Worm (Caenorhabditis elegans) whole organism, mixed stage, embryonic: ENCODE measurements around the gene C24B5.4.

ENCODE experiments used
- M03D4.4 ChIP-seq: sonication (generic microtip); optimal IDR thresholded peaks from 2 replicates; lab custom pipeline; 2017; ENCODE audit warnings: mild to moderate bottlenecking, missing genetic modification characterization, missing compliant biosample characterization
- bed-3 ChIP-seq: fragments of 200-800 bp; sonication (Bioruptor generic); optimal IDR thresholded peaks from 3 replicates; lab custom pipeline; 2018; ENCODE audit warnings: mild to moderate bottlenecking, missing genetic modification characterization, moderate library complexity, missing compliant biosample characterization
- blmp-1 ChIP-seq: fragments of 150-350 bp; optimal IDR thresholded peaks from 2 replicates; lab custom pipeline; 2014; ENCODE audit warnings: missing biosample characterization, missing genetic modification characterization
- ceh-39 ChIP-seq: fragments of 150-350 bp; optimal IDR thresholded peaks from 2 replicates; lab custom pipeline; 2014; ENCODE audit warnings: missing biosample characterization, missing genetic modification characterization
- ceh-43 ChIP-seq: fragments of 200-800 bp; sonication (Bioruptor generic); optimal IDR thresholded peaks from 2 replicates; lab custom pipeline; 2018; ENCODE audit warnings: mild to moderate bottlenecking, missing genetic modification characterization, moderate library complexity, missing compliant biosample characterization
- ceh-83 ChIP-seq: fragments of 200-800 bp; sonication (Bioruptor generic); optimal IDR thresholded peaks from 2 replicates; lab custom pipeline; 2018; ENCODE audit warnings: mild to moderate bottlenecking, missing genetic modification characterization, missing compliant biosample characterization
- ces-1 ChIP-seq: fragments of 150-350 bp; optimal IDR thresholded peaks from 2 replicates; lab custom pipeline; 2014; ENCODE audit warnings: missing biosample characterization, missing genetic modification reagents, missing genetic modification characterization
- cnd-1 ChIP-seq: fragments of 200-800 bp; sonication (Bioruptor generic); optimal IDR thresholded peaks from 2 replicates; lab custom pipeline; 2018; ENCODE audit warnings: mild to moderate bottlenecking, missing genetic modification characterization, missing compliant biosample characterization
- drap-1 ChIP-seq: fragments of 200-800 bp; sonication (Bioruptor generic); optimal IDR thresholded peaks from 3 replicates; lab custom pipeline; 2018; ENCODE audit warnings: mild to moderate bottlenecking, missing genetic modification characterization, missing compliant biosample characterization
- elt-1 ChIP-seq: sonication (generic microtip); optimal IDR thresholded peaks from 2 replicates; lab custom pipeline; 2017; ENCODE audit warnings: missing genetic modification characterization, mild to moderate bottlenecking, missing compliant biosample characterization, antibody characterized with exemption, moderate library complexity, borderline replicate concordance; ENCODE audit not compliant: insufficient read depth
- elt-3 ChIP-seq: fragments of 150-350 bp; optimal IDR thresholded peaks from 2 replicates; lab custom pipeline; 2014; ENCODE audit warnings: missing biosample characterization, missing genetic modification characterization
- flh-1 ChIP-seq: fragments of 200-800 bp; sonication (Bioruptor generic); optimal IDR thresholded peaks from 2 replicates; lab custom pipeline; 2018; ENCODE audit warnings: mild to moderate bottlenecking, missing genetic modification characterization, moderate library complexity, missing compliant biosample characterization
- ham-2 ChIP-seq: fragments of 200-800 bp; sonication (Bioruptor generic); optimal IDR thresholded peaks from 2 replicates; lab custom pipeline; 2018; ENCODE audit warnings: mild to moderate bottlenecking, missing genetic modification characterization, missing compliant biosample characterization
- hlh-1 ChIP-seq: fragments of 150-350 bp; optimal IDR thresholded peaks from 2 replicates; lab custom pipeline; 2014; ENCODE audit warnings: missing biosample characterization, missing genetic modification reagents, missing genetic modification characterization
- lin-13 ChIP-seq: fragments of 150-350 bp; optimal IDR thresholded peaks from 2 replicates; lab custom pipeline; 2014; ENCODE audit warnings: missing biosample characterization, missing genetic modification characterization
- lin-32 ChIP-seq: fragments of 200-800 bp; sonication (Bioruptor generic); optimal IDR thresholded peaks from 2 replicates; lab custom pipeline; 2018; ENCODE audit warnings: mild to moderate bottlenecking, missing genetic modification characterization, missing compliant biosample characterization
- lsy-2 ChIP-seq: fragments of 150-350 bp; optimal IDR thresholded peaks from 2 replicates; lab custom pipeline; 2014; ENCODE audit warnings: missing biosample characterization, missing genetic modification characterization
- mab-5 ChIP-seq: fragments of 150-350 bp; optimal IDR thresholded peaks from 2 replicates; lab custom pipeline; 2014; ENCODE audit warnings: missing biosample characterization, missing genetic modification characterization
- mep-1 ChIP-seq: fragments of 150-350 bp; optimal IDR thresholded peaks from 2 replicates; lab custom pipeline; 2017; ENCODE audit warnings: missing biosample characterization, missing genetic modification reagents, missing genetic modification characterization, inconsistent platforms
- mls-2 ChIP-seq: sonication (generic microtip); optimal IDR thresholded peaks from 2 replicates; lab custom pipeline; 2016; ENCODE audit warnings: mild to moderate bottlenecking, missing genetic modification characterization, moderate library complexity, missing compliant biosample characterization
- nhr-12 ChIP-seq: fragments of 150-350 bp; optimal IDR thresholded peaks from 2 replicates; lab custom pipeline; 2014; ENCODE audit warnings: missing biosample characterization, missing genetic modification characterization
- nhr-2 ChIP-seq: fragments of 150-350 bp; optimal IDR thresholded peaks from 2 replicates; lab custom pipeline; 2014; ENCODE audit warnings: missing biosample characterization, missing genetic modification characterization
- nhr-237 ChIP-seq: fragments of 150-350 bp; optimal IDR thresholded peaks from 2 replicates; lab custom pipeline; 2014; ENCODE audit warnings: missing biosample characterization, missing genetic modification characterization
- nhr-28 ChIP-seq: fragments of 150-350 bp; optimal IDR thresholded peaks from 2 replicates; lab custom pipeline; 2014; ENCODE audit warnings: missing biosample characterization, missing genetic modification characterization
- pha-4 ChIP-seq: fragments of 150-350 bp; optimal IDR thresholded peaks from 2 replicates; lab custom pipeline; 2018; ENCODE audit warnings: missing biosample characterization, missing genetic modification reagents, missing genetic modification characterization
- sem-2 ChIP-seq: fragments of 200-800 bp; sonication (Bioruptor generic); optimal IDR thresholded peaks from 2 replicates; lab custom pipeline; 2018; ENCODE audit warnings: mild to moderate bottlenecking, missing genetic modification characterization, missing compliant biosample characterization
- snpc-4 ChIP-seq: fragments of 150-350 bp; optimal IDR thresholded peaks from 2 replicates; lab custom pipeline; 2014; ENCODE audit warnings: missing biosample characterization, missing genetic modification characterization
- sptf-1 ChIP-seq: sonication (generic microtip); optimal IDR thresholded peaks from 2 replicates; lab custom pipeline; 2017; ENCODE audit warnings: mild to moderate bottlenecking, missing genetic modification characterization, moderate library complexity, missing compliant biosample characterization
- tbx-8 ChIP-seq: fragments of 200-800 bp; sonication (Bioruptor generic); optimal IDR thresholded peaks from 2 replicates; lab custom pipeline; 2018; ENCODE audit warnings: mild to moderate bottlenecking, missing genetic modification characterization, moderate library complexity, missing compliant biosample characterization
- unc-120 ChIP-seq: sonication (generic microtip); optimal IDR thresholded peaks from 2 replicates; lab custom pipeline; 2017; ENCODE audit warnings: missing genetic modification characterization, missing compliant biosample characterization; ENCODE audit not compliant: poor library complexity, severe bottlenecking
- unc-39 ChIP-seq: fragments of 150-350 bp; optimal IDR thresholded peaks from 2 replicates; lab custom pipeline; 2014; ENCODE audit warnings: missing biosample characterization, missing genetic modification characterization
- unc-62 ChIP-seq: fragments of 150-350 bp; optimal IDR thresholded peaks from 2 replicates; lab custom pipeline; 2014; ENCODE audit warnings: missing biosample characterization, missing genetic modification reagents, missing genetic modification characterization
- zip-8 ChIP-seq: fragments of 150-350 bp; optimal IDR thresholded peaks from 2 replicates; lab custom pipeline; 2014; ENCODE audit warnings: missing biosample characterization, missing genetic modification characterization
- ztf-11 ChIP-seq: fragments of 150-350 bp; optimal IDR thresholded peaks from 2 replicates; lab custom pipeline; 2014; ENCODE audit warnings: missing biosample characterization, missing genetic modification characterization

Gene C24B5.4

ce11 chrV:9222819-9223218 lies 25.7 kb upstream of the C24B5.4 start:
- TF ChIP-seq flh-1 (GFP tag; lab: Kevin White, UChicago) (no peak), unc-62 (no peak), M03D4.4 (tag; lab: Kevin White, UChicago) (no peak), ceh-83 (GFP tag; lab: Kevin White, UChicago) (no peak), snpc-4 (no peak), zip-8 (tag; lab: Kevin White, UChicago) (no peak), tbx-8 (GFP tag; lab: Kevin White, UChicago) (no peak), ceh-39 (tag; lab: Kevin White, UChicago) (no peak), ceh-43 (GFP tag; lab: Kevin White, UChicago) (no peak), bed-3 (GFP tag; lab: Kevin White, UChicago) (no peak), nhr-12 (no peak), nhr-2 (tag; lab: Kevin White, UChicago) (no peak), elt-3 (tag; lab: Kevin White, UChicago) (no peak), sem-2 (no peak)

- TF ChIP-seq zip-8 (tag; lab: Kevin White, UChicago) (peak; percentile 44), ceh-83 (GFP tag; lab: Kevin White, UChicago) (no peak), cnd-1 (no peak), unc-39 (tag; lab: Kevin White, UChicago) (no peak), drap-1 (GFP tag; lab: Kevin White, UChicago) (no peak), pha-4 (tag; lab: Kevin White, UChicago) (no peak), nhr-237 (tag; lab: Kevin White, UChicago) (no peak)
- TF ChIP-seq, all 35 proteins: peak for 1
Measured at ce11 chrV:9221566-9221965, 24.4 kb upstream of the C24B5.4 start, which contains the start of gene grd-6. Gene grd-6, plus strand, starts transcription at chrV:9221866.

- TF ChIP-seq cnd-1 (no peak), unc-62 (no peak), M03D4.4 (tag; lab: Kevin White, UChicago) (no peak), ztf-11 (tag; lab: Kevin White, UChicago) (no peak), flh-1 (GFP tag; lab: Kevin White, UChicago) (no peak), ham-2 (no peak), lsy-2 (tag; lab: Kevin White, UChicago) (peak; percentile 30), elt-1 (tag; lab: Kevin White, UChicago) (no peak), ceh-83 (GFP tag; lab: Kevin White, UChicago) (no peak), elt-3 (tag; lab: Kevin White, UChicago) (no peak), nhr-12 (no peak), unc-120 (tag; lab: Kevin White, UChicago) (no peak), mls-2 (no peak), pha-4 (tag; lab: Kevin White, UChicago) (peak; percentile 20), ces-1 (GFP tag; lab: Kevin White, UChicago) (peak; percentile 80), drap-1 (GFP tag; lab: Kevin White, UChicago) (no peak), zip-8 (tag; lab: Kevin White, UChicago) (no peak), lin-13 (no peak), snpc-4 (no peak), lin-32 (no peak), mab-5 (tag; lab: Kevin White, UChicago) (no peak), nhr-237 (tag; lab: Kevin White, UChicago) (peak; percentile 28), blmp-1 (tag; lab: Kevin White, UChicago) (no peak), nhr-28 (tag; lab: Kevin White, UChicago) (no peak), ceh-43 (GFP tag; lab: Kevin White, UChicago) (no peak), sem-2 (no peak), nhr-2 (tag; lab: Kevin White, UChicago) (no peak), mep-1 (tag; lab: Kevin White, UChicago) (peak; percentile 66), hlh-1 (no peak), sptf-1 (tag; lab: Kevin White, UChicago) (no peak), tbx-8 (GFP tag; lab: Kevin White, UChicago) (no peak), ceh-39 (tag; lab: Kevin White, UChicago) (no peak), unc-39 (tag; lab: Kevin White, UChicago) (no peak), bed-3 (GFP tag; lab: Kevin White, UChicago) (no peak)
Measured at ce11 chrV:9220444-9220843, 23.3 kb upstream of the C24B5.4 start.

- TF ChIP-seq mls-2 (no peak), blmp-1 (tag; lab: Kevin White, UChicago) (no peak), cnd-1 (no peak), hlh-1 (no peak), flh-1 (GFP tag; lab: Kevin White, UChicago) (no peak), unc-39 (tag; lab: Kevin White, UChicago) (no peak), nhr-2 (tag; lab: Kevin White, UChicago) (no peak), ceh-43 (GFP tag; lab: Kevin White, UChicago) (no peak), nhr-12 (no peak), drap-1 (GFP tag; lab: Kevin White, UChicago) (no peak), unc-62 (no peak)
Measured at ce11 chrV:9219390-9219733, 22.2 kb upstream of the C24B5.4 start.
